Worm (Caenorhabditis elegans): Measurements from ENCODE around the gene srx-104.

Gene srx-104

ce11 chrII:3659776-3660175, 39.7 kb downstream of the srx-104 start, which contains the start of gene F19B10.4:
F19B10.4 (plus strand) TSS chrII:3660076.
- TF ChIP-seq unc-130 (GFP tag; optimal IDR thresholded peaks at IDR 0.05) (no peak), C17E4.6 (GFP tag; IDR thresholded peaks at IDR 0.05) (no peak), ztf-28 (GFP tag; IDR thresholded peaks at IDR 0.05) (no peak), lir-1 (GFP tag; conservative IDR thresholded peaks at IDR 0.05) (no peak), hlh-12 (tag; optimal IDR thresholded peaks at IDR 0.05) (no peak), akir-1 (GFP tag; optimal IDR thresholded peaks at IDR 0.05) (no peak), cebp-2 (GFP tag; IDR thresholded peaks at IDR 0.05) (no peak), lag-1 (GFP tag; IDR thresholded peaks at IDR 0.05) (no peak), F10E7.11 (tag; optimal IDR thresholded peaks at IDR 0.05) (no peak), lsy-27 (tag; optimal IDR thresholded peaks at IDR 0.05; ENCODE audit: borderline replicate concordance, insufficient read depth) (no peak), fkh-3 (tag; optimal IDR thresholded peaks at IDR 0.05) (no peak), hmg-1.2 (GFP tag; IDR thresholded peaks at IDR 0.05) (no peak), ztf-22 (GFP tag; optimal IDR thresholded peaks at IDR 0.05) (no peak), F52B5.7 (tag; optimal IDR thresholded peaks at IDR 0.05) (no peak), aptf-2 (GFP tag; conservative IDR thresholded peaks at IDR 0.05) (no peak)

ce11 chrII:3655378-3655777, 44.1 kb downstream of the srx-104 start, which contains the start of gene F19B10.5:
F19B10.5 (plus strand) TSS chrII:3655678.
- TF ChIP-seq sptf-2 (GFP tag; optimal IDR thresholded peaks at IDR 0.05) (no peak), T26A5.8 (tag; optimal IDR thresholded peaks at IDR 0.05) (no peak), dox-1 (GFP tag; IDR thresholded peaks at IDR 0.05) (no peak), mcd-1 (GFP tag; IDR thresholded peaks at IDR 0.05) (no peak), nhr-90 (tag; optimal IDR thresholded peaks at IDR 0.05) (no peak), ztf-25 (GFP tag; IDR thresholded peaks at IDR 0.05) (no peak), somi-1 (GFP tag; optimal IDR thresholded peaks at IDR 0.05) (no peak), snpc-4 (GFP tag; optimal IDR thresholded peaks at IDR 0.05) (no peak), snpc-4 (tag; optimal IDR thresholded peaks at IDR 0.05) (no peak), ztf-3 (GFP tag; optimal IDR thresholded peaks at IDR 0.05) (no peak), dpff-1 (tag; optimal IDR thresholded peaks at IDR 0.05) (no peak), rcor-1 (GFP tag; IDR thresholded peaks at IDR 0.05) (no peak), rec-8 (tag; optimal IDR thresholded peaks at IDR 0.05) (no peak), zfh-2 (GFP tag; conservative IDR thresholded peaks at IDR 0.05) (no peak), Y53F4B.3 (GFP tag; IDR thresholded peaks at IDR 0.05) (no peak)

Measured in whole organism, young adult.